Fruit fly (Drosophila melanogaster): ENCODE data around the gene CG6770.

Gene CG6770

dm6 chr2L:12006397-12007330, 39.3 kb downstream of the CG6770 start:
- peak; percentile 91 for TF ChIP-seq CG4820 (GFP tag; optimal IDR thresholded peaks at IDR 0.05)
- TF ChIP-seq Usf (GFP tag; optimal IDR thresholded peaks at IDR 0.05): peak; percentile 94
- TF ChIP-seq Side (GFP tag; optimal IDR thresholded peaks at IDR 0.05): peak; percentile 34
- TF ChIP-seq Hand (GFP tag; optimal IDR thresholded peaks at IDR 0.05): peak; percentile 94
- TF ChIP-seq CG9876 (GFP tag; optimal IDR thresholded peaks at IDR 0.05): peak; percentile 11
- TF ChIP-seq CG3838 (GFP tag; optimal IDR thresholded peaks at IDR 0.05): peak; percentile 99
- peak; percentile 97 for TF ChIP-seq CG10209 (GFP tag; optimal IDR thresholded peaks at IDR 0.05)
- peak; percentile 89 for TF ChIP-seq ATbp (GFP tag; optimal IDR thresholded peaks at IDR 0.05)
- peak; percentile 65 for TF ChIP-seq Antp (GFP tag; optimal IDR thresholded peaks at IDR 0.05)
- no peak for TF ChIP-seq H2.0 (GFP tag; IDR thresholded peaks at IDR 0.05)
- no peak for TF ChIP-seq h (optimal IDR thresholded peaks at IDR 0.05)
- TF ChIP-seq B-H2 (GFP tag; optimal IDR thresholded peaks at IDR 0.05): peak; percentile 72
- TF ChIP-seq CoRest (tag; optimal IDR thresholded peaks at IDR 0.05): peak; percentile 99
- TF ChIP-seq CG2202 (tag; optimal IDR thresholded peaks at IDR 0.05): peak; percentile 87
- peak; percentile 22 for TF ChIP-seq fu2 (GFP tag; optimal IDR thresholded peaks at IDR 0.05)
- peak; percentile 82 for TF ChIP-seq CG8281 (tag; optimal IDR thresholded peaks at IDR 0.05)
- TF ChIP-seq CG15601 (tag; optimal IDR thresholded peaks at IDR 0.05): peak; percentile 93
- peak; percentile 28 for TF ChIP-seq CG1647 (GFP tag; optimal IDR thresholded peaks at IDR 0.05)
- TF ChIP-seq exex (tag; optimal IDR thresholded peaks at IDR 0.05): peak; percentile 75
- TF ChIP-seq CG13894 (tag; optimal IDR thresholded peaks at IDR 0.05): peak; percentile 45
- peak; percentile 95 for TF ChIP-seq Dek (tag; optimal IDR thresholded peaks at IDR 0.05)
- peak; percentile 19 for TF ChIP-seq Dip3 (GFP tag; optimal IDR thresholded peaks at IDR 0.05)
- no peak for TF ChIP-seq gro (GFP tag; optimal IDR thresholded peaks at IDR 0.05)
- TF ChIP-seq CG4282 (GFP tag; optimal IDR thresholded peaks at IDR 0.05): no peak
- peak; percentile 45 for TF ChIP-seq dm (GFP tag; optimal IDR thresholded peaks at IDR 0.05)
- peak; percentile 82 for TF ChIP-seq ERR (GFP tag; optimal IDR thresholded peaks at IDR 0.05)
- no peak for TF ChIP-seq Sry-δ (GFP tag; optimal IDR thresholded peaks at IDR 0.05)
- no peak for TF ChIP-seq lmd (GFP tag; IDR thresholded peaks at IDR 0.05)
- TF ChIP-seq CG11695 (GFP tag; IDR thresholded peaks at IDR 0.05): no peak
- TF ChIP-seq Hsf (GFP tag; optimal IDR thresholded peaks at IDR 0.05): peak; percentile 76
- peak; percentile 98 for TF ChIP-seq CG2712 (tag; optimal IDR thresholded peaks at IDR 0.05)
- TF ChIP-seq Gug (GFP tag; IDR thresholded peaks at IDR 0.05): peak; percentile 75; the same call in 3 of the 4 replicates
- TF ChIP-seq CG17385 (GFP tag; optimal IDR thresholded peaks at IDR 0.05): peak; percentile 93
- no peak for TF ChIP-seq Ptx1 (GFP tag; IDR thresholded peaks at IDR 0.05)
- TF ChIP-seq ems (GFP tag; optimal IDR thresholded peaks at IDR 0.05): peak; percentile 73
- TF ChIP-seq Hr3 (GFP tag; optimal IDR thresholded peaks at IDR 0.05): peak; percentile 97
- peak; percentile 87 for TF ChIP-seq Nf-YC (tag; optimal IDR thresholded peaks at IDR 0.05)
- TF ChIP-seq CG10565 (GFP tag; optimal IDR thresholded peaks at IDR 0.05): peak; percentile 58
- TF ChIP-seq NfI (GFP tag; optimal IDR thresholded peaks at IDR 0.05): peak; percentile 91
- TF ChIP-seq Fer2 (tag; optimal IDR thresholded peaks at IDR 0.05): peak; percentile 86
- TF ChIP-seq B-H1 (GFP tag; IDR thresholded peaks at IDR 0.05): no peak
- TF ChIP-seq CG32532 (GFP tag; IDR thresholded peaks at IDR 0.05): no peak
- peak; percentile 24 for TF ChIP-seq Dad (GFP tag; optimal IDR thresholded peaks at IDR 0.05)
- no peak for TF ChIP-seq CG3847 (GFP tag; IDR thresholded peaks at IDR 0.05)
- TF ChIP-seq croc (GFP tag; conservative IDR thresholded peaks at IDR 0.05): peak; percentile 92
- TF ChIP-seq GATAe (GFP tag; conservative IDR thresholded peaks at IDR 0.05): no peak
- TF ChIP-seq Hmx (GFP tag; optimal IDR thresholded peaks at IDR 0.05): no peak
- no peak for TF ChIP-seq al (GFP tag; IDR thresholded peaks at IDR 0.05)
- TF ChIP-seq CG4730 (GFP tag; IDR thresholded peaks at IDR 0.05): no peak
- TF ChIP-seq CG17802 (tag; optimal IDR thresholded peaks at IDR 0.05): peak; percentile 53
